Fruit fly (Drosophila melanogaster): Measurements from ENCODE around the gene CG33985.

Gene CG33985

DNA sequence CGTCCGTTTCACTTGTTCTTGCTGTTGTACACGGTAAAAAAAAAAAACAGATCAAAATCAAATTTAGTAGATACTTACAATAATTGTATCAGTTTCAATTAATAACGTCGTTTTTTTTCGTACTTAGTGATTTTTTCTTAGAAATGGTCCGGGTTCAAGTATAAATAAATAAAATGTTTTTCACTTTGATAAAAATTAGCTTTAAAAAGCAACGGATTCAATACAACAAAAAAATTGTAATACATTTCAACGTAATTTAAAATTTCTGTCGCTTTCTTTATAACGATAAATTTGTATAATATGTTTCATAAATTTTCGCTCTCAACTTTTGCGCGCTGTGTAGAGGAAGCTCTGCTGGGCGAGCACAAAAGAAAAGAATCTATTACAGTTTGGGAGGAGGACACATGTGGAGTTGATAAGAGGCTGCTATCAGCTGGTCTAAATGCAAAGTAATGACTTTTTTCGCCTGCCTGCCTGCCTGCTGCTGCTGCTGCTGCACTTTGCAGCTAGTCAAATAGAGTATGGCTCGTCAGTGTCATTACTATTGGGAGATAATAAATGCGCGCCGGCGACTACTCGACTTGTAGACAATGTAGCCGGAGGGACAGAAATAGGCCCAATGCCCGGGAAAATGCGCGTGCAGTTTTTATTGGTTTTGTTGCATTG is 11.4 kb upstream of the CG33985 start (continued):
- TF ChIP-seq ftz-f1 (GFP tag; optimal IDR thresholded peaks at IDR 0.05) (no peak), Pdp1 (GFP tag; optimal IDR thresholded peaks at IDR 0.05) (peak in 1 of 2 experiments; percentile 32), CG11696 (GFP tag; IDR thresholded peaks at IDR 0.05) (0 out of 2 replicates have a peak, but pooled peaks have one; percentile 11), CG1603 (tag; optimal IDR thresholded peaks at IDR 0.05) (no peak), Kr (GFP tag; optimal IDR thresholded peaks at IDR 0.05) (no peak), shn (GFP tag; optimal IDR thresholded peaks at IDR 0.05) (peak; percentile 49), CG10267 (tag; optimal IDR thresholded peaks at IDR 0.05) (peak; percentile 63), CG17359 (tag; optimal IDR thresholded peaks at IDR 0.05) (peak; percentile 62), amos (GFP tag; IDR thresholded peaks at IDR 0.05; ENCODE audit: partially characterized antibody) (no peak), NK7.1 (GFP tag; optimal IDR thresholded peaks at IDR 0.05) (peak; percentile 15), HLH4C (GFP tag; IDR thresholded peaks at IDR 0.05; ENCODE audit: partially characterized antibody) (no peak), Mes4 (GFP tag; optimal IDR thresholded peaks at IDR 0.05) (peak; percentile 2), Nf-YB (GFP tag; optimal IDR thresholded peaks at IDR 0.05) (peak; percentile 53), CG33213 (GFP tag; optimal IDR thresholded peaks at IDR 0.05) (peak; percentile 7), CoRest (tag; optimal IDR thresholded peaks at IDR 0.05) (peak; percentile 81), Spps (tag; optimal IDR thresholded peaks at IDR 0.05) (peak; percentile 35), dati (GFP tag; IDR thresholded peaks at IDR 0.05) (no peak), CG1529 (GFP tag; optimal IDR thresholded peaks at IDR 0.05) (peak; percentile 58), Abd-B (GFP tag; optimal IDR thresholded peaks at IDR 0.05) (peak; percentile 50), Rx (GFP tag; IDR thresholded peaks at IDR 0.05) (0 out of 2 replicates have a peak, but pooled peaks have one; percentile 10), Aef1 (GFP tag; IDR thresholded peaks at IDR 0.05) (0 out of 3 replicates have a peak, but pooled peaks have one; percentile 10), gce (GFP tag; IDR thresholded peaks at IDR 0.05) (peak; percentile 35; the same call in 1 of the 3 replicates), sob (GFP tag; IDR thresholded peaks at IDR 0.05) (peak; percentile 52; the same call in 1 of the 2 replicates), oc (tag; optimal IDR thresholded peaks at IDR 0.05) (peak; percentile 58), ATbp (GFP tag; optimal IDR thresholded peaks at IDR 0.05) (peak; percentile 54), CG10147 (GFP tag; optimal IDR thresholded peaks at IDR 0.05) (peak; percentile 28), D19B (GFP tag; optimal IDR thresholded peaks at IDR 0.05) (peak; percentile 4), jing (GFP tag; optimal IDR thresholded peaks at IDR 0.05) (peak; percentile 23), CG16815 (GFP tag; optimal IDR thresholded peaks at IDR 0.05) (peak; percentile 52), Ets97D (GFP tag; optimal IDR thresholded peaks at IDR 0.05) (no peak), D (optimal IDR thresholded peaks at IDR 0.05) (no peak), D (GFP tag; optimal IDR thresholded peaks at IDR 0.05) (peak; percentile 64)

DNA sequence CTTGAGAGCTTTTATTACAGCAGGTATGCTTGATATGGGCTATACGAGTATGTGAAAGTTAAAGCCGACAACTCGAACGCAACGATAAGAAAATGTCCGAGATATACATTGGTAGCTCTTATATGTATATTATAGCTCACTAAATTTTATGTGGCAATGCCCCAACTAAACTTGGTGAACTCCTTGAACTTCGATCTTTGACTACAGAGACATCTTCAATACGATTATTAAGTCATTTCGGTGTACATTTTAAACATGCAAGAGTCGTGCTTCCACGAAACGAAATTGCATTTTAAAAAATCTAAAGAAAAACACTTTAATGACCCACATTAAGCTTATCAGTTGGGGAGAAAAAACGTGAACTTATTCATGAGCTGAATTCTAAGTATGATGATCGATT is 9.9 kb upstream of the CG33985 start:
- TF ChIP-seq onecut (GFP tag; IDR thresholded peaks at IDR 0.05): no peak
- peak; percentile 70; the same call in 2 of the 3 replicates for TF ChIP-seq CG2199 (GFP tag; IDR thresholded peaks at IDR 0.05)
- TF ChIP-seq Hr78 (GFP tag; optimal IDR thresholded peaks at IDR 0.05): peak in 1 of 2 experiments; percentile 65
- TF ChIP-seq exex (tag; optimal IDR thresholded peaks at IDR 0.05): peak; percentile 35

DNA sequence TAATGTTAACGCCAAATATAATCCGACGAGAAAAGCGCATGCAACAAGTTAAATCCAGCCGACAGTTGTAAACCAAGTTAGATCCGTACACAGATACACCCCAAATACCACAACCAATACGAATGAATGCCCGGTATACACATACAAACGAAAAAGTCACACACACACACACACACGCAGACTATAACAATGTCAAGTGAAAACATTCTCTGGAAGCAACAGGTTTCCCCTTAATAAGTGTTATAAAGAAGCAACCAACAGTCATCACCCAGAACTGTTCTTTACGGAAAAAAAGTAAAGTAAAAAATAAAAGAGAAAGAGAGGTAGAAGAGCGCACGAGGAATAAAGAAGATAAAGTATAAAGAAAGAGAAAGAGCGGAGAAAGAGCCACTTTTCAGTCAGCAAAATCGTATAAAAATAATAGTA is 9.2 kb upstream of the CG33985 start:
- TF ChIP-seq Nf-YC (tag; optimal IDR thresholded peaks at IDR 0.05) (peak; percentile 42), knrl (GFP tag; IDR thresholded peaks at IDR 0.05; ENCODE audit: partially characterized antibody) (no peak), Hr3 (GFP tag; optimal IDR thresholded peaks at IDR 0.05) (no peak), inv (GFP tag; IDR thresholded peaks at IDR 0.05; ENCODE audit: partially characterized antibody) (no peak), unpg (GFP tag; optimal IDR thresholded peaks at IDR 0.05) (no peak), peb (GFP tag; IDR thresholded peaks at IDR 0.05) (no peak), twi (tag; optimal IDR thresholded peaks at IDR 0.05) (no peak), CG4328 (GFP tag; optimal IDR thresholded peaks at IDR 0.05) (no peak), p53 (GFP tag; optimal IDR thresholded peaks at IDR 0.05) (no peak), nerfin-1 (tag; optimal IDR thresholded peaks at IDR 0.05) (peak; percentile 53), Atf-2 (GFP tag; optimal IDR thresholded peaks at IDR 0.05) (no peak), Trl (optimal IDR thresholded peaks at IDR 0.05) (peak; percentile 53 to 57), Trl (GFP tag; optimal IDR thresholded peaks at IDR 0.05) (no peak)

All from whole organism, embryonic.